Worm (Caenorhabditis elegans): Measurements from ENCODE around the gene srv-5.
"Not testable (repeated sequence)": the region's sequence is repeated elsewhere in the genome, so short reads cannot be mapped to it uniquely, and the experiment has no call there.

The srv-5 gene

DNA sequence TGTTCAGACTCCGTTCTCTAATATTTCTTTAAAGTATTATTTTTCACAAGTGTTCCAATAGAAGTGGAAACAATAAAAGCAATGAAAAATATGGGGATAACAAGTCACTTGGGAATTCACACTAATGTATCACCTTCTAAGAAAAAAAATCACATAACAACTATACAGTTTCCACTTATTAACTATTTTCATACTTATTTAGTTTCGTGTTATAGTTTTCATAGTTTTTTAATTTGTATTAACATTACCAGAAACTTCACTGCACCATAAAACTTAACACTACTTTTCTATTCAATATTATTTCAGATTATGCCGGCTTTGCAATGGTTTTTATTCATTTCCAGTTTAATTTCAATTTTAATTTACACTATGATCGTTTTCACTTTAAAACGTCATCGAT is at the start of gene srv-5:
Gene srv-5 (plus strand): TSS at position 301 of the 400 bp plus-strand sequence.
- no peak for TF ChIP-seq ceh-19 (GFP tag; optimal IDR thresholded peaks at IDR 0.05)
- TF ChIP-seq ceh-2 (tag; optimal IDR thresholded peaks at IDR 0.05), result no peak

DNA sequence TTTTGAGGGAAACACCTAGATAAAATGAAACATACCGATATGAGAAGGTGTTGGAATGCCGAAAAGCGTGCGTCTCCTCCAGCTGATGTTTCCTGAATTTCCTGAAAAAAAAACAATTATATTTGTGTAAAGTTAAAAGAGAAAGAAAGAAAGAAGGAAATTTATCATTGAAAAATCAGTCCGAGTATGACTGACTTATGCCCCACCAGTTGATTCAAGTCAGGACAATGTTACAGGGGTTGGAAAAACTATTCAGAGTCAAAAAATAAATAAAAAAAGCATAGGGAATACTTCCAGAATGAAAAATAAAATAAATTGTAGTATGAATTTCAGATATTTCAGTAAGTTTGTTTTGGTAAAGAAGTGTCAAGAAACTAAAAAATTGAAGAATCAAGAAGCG is 44.8 kb upstream of the srv-5 start, which contains the start of gene F20B6.9:
Gene F20B6.9 (minus strand): TSS at position 101 of the 400 bp plus-strand sequence.
- not testable (repeated sequence) for TF ChIP-seq nhr-232, elt-2, che-1 (tag; optimal IDR thresholded peaks at IDR 0.05)

DNA sequence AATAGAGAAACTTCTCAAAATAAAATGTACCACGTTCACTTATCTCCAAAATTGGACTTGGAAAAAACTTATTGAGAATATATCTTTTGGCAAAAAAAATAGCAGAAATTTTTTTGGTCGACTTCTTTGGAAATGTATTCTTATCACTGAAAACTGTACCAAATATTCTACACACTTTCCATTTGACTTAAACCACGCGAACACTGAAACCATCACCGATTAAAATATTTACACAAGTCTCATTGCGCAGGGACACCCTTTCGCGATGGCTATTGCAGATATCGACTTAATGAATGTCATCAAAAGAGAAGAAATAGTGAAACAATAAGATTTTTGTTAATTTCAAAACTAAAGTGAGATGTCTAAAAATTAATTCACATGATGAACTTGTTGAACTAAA is 43.7 kb upstream of the srv-5 start:
- TF ChIP-seq gmeb-2 (tag; optimal IDR thresholded peaks at IDR 0.05) (no peak), unc-55 (GFP tag; optimal IDR thresholded peaks at IDR 0.05) (no peak), ceh-18 (tag; optimal IDR thresholded peaks at IDR 0.05) (no peak), unc-86 (tag; optimal IDR thresholded peaks at IDR 0.05) (no peak), pqm-1 (tag; optimal IDR thresholded peaks at IDR 0.05) (no peak), unc-3 (GFP tag; conservative IDR thresholded peaks at IDR 0.05) (no peak), unc-3 (tag; optimal IDR thresholded peaks at IDR 0.05) (no peak), ceh-2 (tag; optimal IDR thresholded peaks at IDR 0.05) (no peak), fkh-6 (tag; optimal IDR thresholded peaks at IDR 0.05) (no peak), lin-11 (tag; optimal IDR thresholded peaks at IDR 0.05) (no peak), pha-4 (tag; optimal IDR thresholded peaks at IDR 0.05) (no peak), unc-42 (tag; optimal IDR thresholded peaks at IDR 0.05) (no peak), sox-2 (GFP tag; IDR thresholded peaks at IDR 0.05) (no peak), pros-1 (tag; optimal IDR thresholded peaks at IDR 0.05) (no peak), ttx-3 (tag; optimal IDR thresholded peaks at IDR 0.05) (no peak), ceh-19 (GFP tag; optimal IDR thresholded peaks at IDR 0.05) (no peak)

DNA sequence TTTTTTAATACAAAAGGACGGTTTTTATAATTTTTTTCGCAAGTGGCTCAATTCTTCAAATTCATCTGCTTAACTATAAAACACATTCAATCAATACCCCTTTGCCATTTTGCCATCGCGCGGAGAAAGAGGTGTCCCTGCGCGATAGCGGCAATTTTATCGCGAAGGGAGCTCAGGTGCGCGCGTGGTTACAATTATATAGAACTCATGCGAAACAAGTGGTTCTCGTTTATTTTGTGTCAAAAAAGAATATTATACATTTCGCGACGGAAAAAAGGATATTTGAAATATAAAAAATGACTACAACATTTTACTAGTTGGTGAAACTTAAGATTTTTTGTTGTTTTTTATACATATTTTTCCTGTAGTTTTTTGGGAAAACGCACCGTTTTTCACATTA is 43.0 kb upstream of the srv-5 start:
- TF ChIP-seq hlh-13 (GFP tag; optimal IDR thresholded peaks at IDR 0.05) (peak; percentile 65), hlh-30 (tag; optimal IDR thresholded peaks at IDR 0.05; ENCODE audit: insufficient read depth) (peak; percentile 85), nhr-11 (tag; optimal IDR thresholded peaks at IDR 0.05) (no peak), mec-3 (tag; optimal IDR thresholded peaks at IDR 0.05; ENCODE audit: borderline replicate concordance) (no peak), ceh-24 (tag; optimal IDR thresholded peaks at IDR 0.05) (no peak), hlh-8 (tag; optimal IDR thresholded peaks at IDR 0.05) (peak; percentile 79), ceh-48 (tag; optimal IDR thresholded peaks at IDR 0.05) (peak; percentile 94), Y22D7AL.16 (tag; optimal IDR thresholded peaks at IDR 0.05) (no peak), ceh-2 (tag; optimal IDR thresholded peaks at IDR 0.05) (peak; percentile 89), ahr-1 (tag; optimal IDR thresholded peaks at IDR 0.05) (peak; percentile 32), unc-55 (GFP tag; optimal IDR thresholded peaks at IDR 0.05) (peak; percentile 82), ceh-6 (GFP tag; optimal IDR thresholded peaks at IDR 0.05) (peak; percentile 70), ztf-16 (tag; optimal IDR thresholded peaks at IDR 0.05) (peak; percentile 73), fkh-10 (GFP tag; optimal IDR thresholded peaks at IDR 0.05) (peak; percentile 68), elt-4 (tag; optimal IDR thresholded peaks at IDR 0.05) (no peak), ceh-34 (tag; optimal IDR thresholded peaks at IDR 0.05) (peak; percentile 97), eyg-1 (tag; optimal IDR thresholded peaks at IDR 0.05) (peak; percentile 73), elt-2 (tag; optimal IDR thresholded peaks at IDR 0.05) (peak; percentile 76), sox-2 (GFP tag; IDR thresholded peaks at IDR 0.05) (peak; percentile 80), ceh-19 (GFP tag; optimal IDR thresholded peaks at IDR 0.05) (peak; percentile 71), unc-3 (GFP tag; conservative IDR thresholded peaks at IDR 0.05) (peak; percentile 68), unc-3 (tag; optimal IDR thresholded peaks at IDR 0.05) (peak; percentile 81), C38D4.7 (GFP tag; optimal IDR thresholded peaks at IDR 0.05) (peak; percentile 40), lim-6 (tag; optimal IDR thresholded peaks at IDR 0.05) (peak; percentile 42), che-1 (tag; optimal IDR thresholded peaks at IDR 0.05) (peak; percentile 55), ceh-9 (tag; optimal IDR thresholded peaks at IDR 0.05) (no peak), syd-9 (tag; optimal IDR thresholded peaks at IDR 0.05) (peak; percentile 83), ceh-18 (tag; optimal IDR thresholded peaks at IDR 0.05) (peak; percentile 99), ceh-14 (tag; optimal IDR thresholded peaks at IDR 0.05) (peak; percentile 91), pha-4 (tag; optimal IDR thresholded peaks at IDR 0.05) (no peak), dmd-4 (tag; optimal IDR thresholded peaks at IDR 0.05; ENCODE audit: borderline replicate concordance) (peak; percentile 76), pqm-1 (tag; optimal IDR thresholded peaks at IDR 0.05) (peak; percentile 37), pha-2 (tag; optimal IDR thresholded peaks at IDR 0.05) (peak; percentile 66), nhr-232 (tag; optimal IDR thresholded peaks at IDR 0.05) (no peak), tbx-7 (tag; optimal IDR thresholded peaks at IDR 0.05) (peak; percentile 66), T23F11.4 (GFP tag; optimal IDR thresholded peaks at IDR 0.05) (peak; percentile 67), npax-4 (tag; optimal IDR thresholded peaks at IDR 0.05) (peak; percentile 41), pat-9 (tag; optimal IDR thresholded peaks at IDR 0.05) (peak; percentile 72), lin-11 (tag; optimal IDR thresholded peaks at IDR 0.05) (peak; percentile 55)
